Fruit fly (Drosophila melanogaster): Measurements from ENCODE around the gene CG31550.

Gene CG31550

DNA sequence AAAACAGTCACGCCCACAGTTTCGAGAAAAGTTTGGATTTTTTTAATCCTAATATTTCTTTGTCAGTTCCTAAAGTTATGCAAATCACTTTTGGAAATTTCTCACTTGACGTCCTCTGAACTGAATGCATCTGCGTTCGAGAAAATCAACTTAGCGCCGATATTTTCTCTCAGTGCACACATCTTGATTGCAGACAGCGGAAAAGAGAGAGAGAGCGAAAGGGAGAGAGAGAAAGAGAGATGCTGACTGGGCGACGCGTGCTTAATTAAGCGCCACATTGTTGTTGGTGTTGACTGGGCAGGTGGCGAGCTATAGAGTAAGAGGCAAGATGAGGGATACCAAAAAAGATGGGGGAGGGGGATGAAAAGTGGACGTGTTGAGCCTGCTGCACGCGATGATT lies 33.3 kb downstream of the CG31550 start (continued):
- no peak for TF ChIP-seq fd102C (GFP tag; optimal IDR thresholded peaks at IDR 0.05)
- no peak for TF ChIP-seq aop (GFP tag; IDR thresholded peaks at IDR 0.05)
- peak; percentile 16 for TF ChIP-seq CG33557 (GFP tag; optimal IDR thresholded peaks at IDR 0.05)
- no peak for TF ChIP-seq HLH4C (GFP tag; IDR thresholded peaks at IDR 0.05; ENCODE audit: partially characterized antibody)
- TF ChIP-seq CG5180 (GFP tag; optimal IDR thresholded peaks at IDR 0.05), result no peak
- TF ChIP-seq Hey (tag; optimal IDR thresholded peaks at IDR 0.05), result no peak
- peak; percentile 72 for TF ChIP-seq CG18262 (tag; optimal IDR thresholded peaks at IDR 0.05)
- TF ChIP-seq ap (GFP tag; IDR thresholded peaks at IDR 0.05), result 0 out of 2 replicates have a peak, but pooled peaks have one; percentile 37
- TF ChIP-seq CG9932 (GFP tag; IDR thresholded peaks at IDR 0.05), result no peak
- no peak for TF ChIP-seq E2f2 (GFP tag; IDR thresholded peaks at IDR 0.05)
- TF ChIP-seq Chrac-16 (GFP tag; optimal IDR thresholded peaks at IDR 0.05), result peak; percentile 39
- peak; percentile 67 for TF ChIP-seq CG10366 (GFP tag; IDR thresholded peaks at IDR 0.05)
- TF ChIP-seq pb (GFP tag; optimal IDR thresholded peaks at IDR 0.05), result peak; percentile 36
- TF ChIP-seq CG17568 (GFP tag; optimal IDR thresholded peaks at IDR 0.05), result no peak
- TF ChIP-seq shn (GFP tag; optimal IDR thresholded peaks at IDR 0.05), result peak; percentile 51
- TF ChIP-seq CG2199 (GFP tag; IDR thresholded peaks at IDR 0.05), result no peak
- peak; percentile 41 for TF ChIP-seq tio (GFP tag; optimal IDR thresholded peaks at IDR 0.05)
- TF ChIP-seq CG5953 (GFP tag; IDR thresholded peaks at IDR 0.05), result 0 out of 2 replicates have a peak, but pooled peaks have one; percentile 18
- no peak for TF ChIP-seq tll (GFP tag; optimal IDR thresholded peaks at IDR 0.05)
- no peak for TF ChIP-seq gce (GFP tag; IDR thresholded peaks at IDR 0.05)
- TF ChIP-seq CG2116 (GFP tag; optimal IDR thresholded peaks at IDR 0.05), result no peak
- TF ChIP-seq H2.0 (GFP tag; IDR thresholded peaks at IDR 0.05), result no peak
- no peak for TF ChIP-seq nerfin-2 (GFP tag; IDR thresholded peaks at IDR 0.05; ENCODE audit: partially characterized antibody)
- peak; percentile 29 for TF ChIP-seq CG15601 (tag; optimal IDR thresholded peaks at IDR 0.05)
- no peak for TF ChIP-seq CG11093 (GFP tag; IDR thresholded peaks at IDR 0.05)
- TF ChIP-seq Myb (GFP tag; optimal IDR thresholded peaks at IDR 0.05), result peak; percentile 26
- no peak for TF ChIP-seq sima (GFP tag; optimal IDR thresholded peaks at IDR 0.05)
- TF ChIP-seq CG10959 (GFP tag; IDR thresholded peaks at IDR 0.05), result no peak
- peak; percentile 43 for TF ChIP-seq slp2 (GFP tag; optimal IDR thresholded peaks at IDR 0.05)
- TF ChIP-seq BEAF-32 (GFP tag; optimal IDR thresholded peaks at IDR 0.05), result no peak
- TF ChIP-seq ttk (GFP tag; IDR thresholded peaks at IDR 0.05), result peak; percentile 68
- TF ChIP-seq CG2889 (GFP tag; IDR thresholded peaks at IDR 0.05), result peak; percentile 14; the same call in 1 of the 3 replicates
- TF ChIP-seq CG3407 (GFP tag; optimal IDR thresholded peaks at IDR 0.05), result peak; percentile 35
- TF ChIP-seq az2 (GFP tag; optimal IDR thresholded peaks at IDR 0.05), result peak; percentile 64
- no peak for TF ChIP-seq ERR (GFP tag; optimal IDR thresholded peaks at IDR 0.05)
- no peak for TF ChIP-seq Ets97D (GFP tag; optimal IDR thresholded peaks at IDR 0.05)
- TF ChIP-seq ham (GFP tag; IDR thresholded peaks at IDR 0.05), result no peak
- peak; percentile 71; the same call in 2 of the 3 replicates for TF ChIP-seq CG17361 (GFP tag; IDR thresholded peaks at IDR 0.05)
- 0 out of 2 replicates have a peak, but pooled peaks have one; percentile 33 for TF ChIP-seq CG7372 (GFP tag; IDR thresholded peaks at IDR 0.05)
- TF ChIP-seq inv (GFP tag; IDR thresholded peaks at IDR 0.05; ENCODE audit: partially characterized antibody), result no peak
- peak; percentile 35 for TF ChIP-seq da (GFP tag; optimal IDR thresholded peaks at IDR 0.05)
- TF ChIP-seq pita (GFP tag; optimal IDR thresholded peaks at IDR 0.05), result no peak
- TF ChIP-seq fd3F (GFP tag; optimal IDR thresholded peaks at IDR 0.05), result peak; percentile 33
- TF ChIP-seq Pdp1 (GFP tag; optimal IDR thresholded peaks at IDR 0.05), result peak; percentile 37 to 48
- TF ChIP-seq Optix (GFP tag; IDR thresholded peaks at IDR 0.05), result peak; percentile 17; the same call in 1 of the 3 replicates
- peak; percentile 26 for TF ChIP-seq nom (GFP tag; optimal IDR thresholded peaks at IDR 0.05)
- TF ChIP-seq TFAM (GFP tag; optimal IDR thresholded peaks at IDR 0.05), result no peak
- TF ChIP-seq sob (GFP tag; IDR thresholded peaks at IDR 0.05), result no peak
- TF ChIP-seq CG10565 (GFP tag; optimal IDR thresholded peaks at IDR 0.05), result no peak
- peak; percentile 53 for TF ChIP-seq Ptx1 (GFP tag; IDR thresholded peaks at IDR 0.05)
- TF ChIP-seq dan (GFP tag; IDR thresholded peaks at IDR 0.05), result no peak

Measured in whole organism, embryonic.